Worm (Caenorhabditis elegans): ENCODE measurements around the gene R107.9.

DNA sequence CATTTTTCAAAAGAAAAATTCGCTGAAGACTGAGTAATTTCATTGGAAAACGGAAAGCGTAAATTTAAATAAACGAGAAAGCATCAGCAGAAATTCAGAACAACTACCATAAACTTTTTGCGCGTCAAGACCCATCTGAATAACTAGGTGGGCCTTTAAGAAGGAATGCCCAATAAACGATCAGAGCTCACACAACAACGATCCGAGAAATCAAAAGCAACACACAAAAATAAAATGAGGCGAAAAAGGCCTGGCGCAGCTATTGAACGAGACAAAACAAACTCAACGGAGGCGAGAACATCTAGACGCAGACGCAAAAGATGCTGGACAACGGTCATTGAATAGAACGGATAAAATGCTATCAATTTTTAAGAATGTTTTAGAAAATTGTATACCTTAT, 38.9 kb upstream of the R107.9 start:
- TF ChIP-seq pqm-1 (tag; optimal IDR thresholded peaks at IDR 0.05) (no peak), nhr-77 (tag; optimal IDR thresholded peaks at IDR 0.05) (no peak), aha-1 (tag) (peak; percentile 57), ZK546.5 (tag; optimal IDR thresholded peaks at IDR 0.05) (no peak), ceh-82 (tag; optimal IDR thresholded peaks at IDR 0.05) (no peak), mxl-2 (GFP tag; conservative IDR thresholded peaks at IDR 0.05) (no peak), lin-13 (GFP tag; optimal IDR thresholded peaks at IDR 0.05) (no peak), lsy-2 (tag; optimal IDR thresholded peaks at IDR 0.05) (no peak), hlh-30 (tag; optimal IDR thresholded peaks at IDR 0.05; ENCODE audit: insufficient read depth) (no peak)

All from whole organism, L4 larva.